Worm (Caenorhabditis elegans) whole organism, midembryonic: Measurements from ENCODE around the gene srh-67.

Source experiments
- T22C8.4 ChIP-seq: fragments of 200-800 bp; sonication (Bioruptor generic); IDR thresholded peaks from 2 replicates; pipeline ENCODE4 v1.3.6; 2022; ENCODE audit warnings: missing genetic modification characterization, missing compliant biosample characterization
- cog-1 ChIP-seq: sonication (generic microtip); optimal IDR thresholded peaks from 2 replicates; lab custom pipeline; 2016; ENCODE audit warnings: missing genetic modification characterization, missing compliant biosample characterization
- flt-1 ChIP-seq: fragments of 200-800 bp; sonication (Bioruptor generic); IDR thresholded peaks from 2 replicates; pipeline ENCODE4 v1.3.6; 2022; ENCODE audit warnings: missing genetic modification characterization, missing compliant biosample characterization
- klf-2 ChIP-seq: fragments of 200-800 bp; sonication (Bioruptor generic); conservative IDR thresholded peaks from 2 replicates; pipeline ENCODE4 v1.3.6; 2022; ENCODE audit warnings: missing genetic modification reagents, missing genetic modification characterization, missing compliant biosample characterization
- ref-1 ChIP-seq: fragments of 200-800 bp; sonication (Bioruptor generic); conservative IDR thresholded peaks from 2 replicates; pipeline ENCODE4 v1.3.6; 2022; ENCODE audit warnings: missing genetic modification reagents, missing genetic modification characterization, missing compliant biosample characterization
- tab-1 ChIP-seq: fragments of 200-800 bp; sonication (Bioruptor generic); IDR thresholded peaks from 2 replicates; pipeline ENCODE4 v1.3.6; 2022; ENCODE audit warnings: missing genetic modification characterization, missing compliant biosample characterization
- ztf-23 ChIP-seq: fragments of 200-800 bp; sonication (Bioruptor generic); IDR thresholded peaks from 2 replicates; pipeline ENCODE4 v1.3.6; 2022; ENCODE audit warnings: missing genetic modification reagents, missing genetic modification characterization, missing compliant biosample characterization

DNA sequence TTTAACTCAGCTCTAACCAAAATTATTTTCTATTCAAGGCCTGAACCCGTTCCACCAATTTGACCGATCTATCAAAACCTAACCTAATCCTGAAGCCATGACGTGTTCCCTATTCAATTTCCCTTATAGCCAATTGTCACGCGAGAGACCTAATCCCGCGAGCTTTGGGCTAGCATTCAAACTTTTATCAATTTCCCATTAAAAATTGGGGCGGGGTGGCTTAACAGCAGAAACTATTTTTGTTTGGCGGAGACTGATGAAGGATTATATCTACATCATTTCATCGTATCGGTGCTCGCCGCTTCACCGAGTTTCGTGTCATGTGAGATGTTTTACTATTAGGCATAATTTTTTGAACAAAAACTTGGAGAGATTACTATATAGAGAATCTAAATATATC, 19.9 kb upstream of the srh-67 start:
- TF ChIP-seq ref-1 (GFP tag; lab: Robert Waterston, UW) (no peak), T22C8.4 (GFP tag; lab: Robert Waterston, UW) (no peak), klf-2 (GFP tag; lab: Robert Waterston, UW) (no peak), cog-1 (no peak), tab-1 (GFP tag; lab: Robert Waterston, UW) (no peak), flt-1 (GFP tag; lab: Robert Waterston, UW) (no peak), ztf-23 (GFP tag; lab: Robert Waterston, UW) (no peak)
